Worm (Caenorhabditis elegans): Measurements from ENCODE around the gene F53A10.2.

- no peak for TF ChIP-seq ces-1 (GFP tag; optimal IDR thresholded peaks at IDR 0.05)
- no peak for TF ChIP-seq nhr-11 (tag; optimal IDR thresholded peaks at IDR 0.05)
- no peak for TF ChIP-seq skn-1 (tag; optimal IDR thresholded peaks at IDR 0.05)
- no peak for TF ChIP-seq zag-1 (tag; optimal IDR thresholded peaks at IDR 0.05)
- no peak for TF ChIP-seq lin-35 (GFP tag; optimal IDR thresholded peaks at IDR 0.05)
- no peak for TF ChIP-seq C34B4.2 (tag; optimal IDR thresholded peaks at IDR 0.05)
- no peak for TF ChIP-seq egl-13 (tag; optimal IDR thresholded peaks at IDR 0.05)
- peak; percentile 21 for TF ChIP-seq rnt-1 (tag; optimal IDR thresholded peaks at IDR 0.05)
- TF ChIP-seq snpc-4 (tag; optimal IDR thresholded peaks at IDR 0.05): no peak
- no peak for TF ChIP-seq vab-15 (tag; optimal IDR thresholded peaks at IDR 0.05)
- no peak for TF ChIP-seq unc-62 (GFP tag; optimal IDR thresholded peaks at IDR 0.05)
Measured at ce11 chrII:1239433-1240020, 42.4 kb downstream of the F53A10.2 start.

Measured in whole organism, L1 larva.